Worm (Caenorhabditis elegans) whole organism, L4 larva: Measurements from ENCODE around the gene wrt-7.
"Not testable (repeated sequence)": the region's sequence is repeated elsewhere in the genome, so short reads cannot be mapped to it uniquely, and the experiment has no call there.

Experiments
- dmd-6 ChIP-seq: fragments of 200-800 bp; sonication (Bioruptor generic); IDR thresholded peaks from 2 replicates; pipeline ENCODE4 v1.3.6; 2022; ENCODE audit warnings: missing genetic modification reagents, missing genetic modification characterization, missing compliant biosample characterization
- dpl-1 ChIP-seq: fragments of 150-350 bp; optimal IDR thresholded peaks from 2 replicates; lab custom pipeline; 2014; ENCODE audit warnings: missing biosample characterization, missing genetic modification reagents, missing genetic modification characterization
- jun-1 ChIP-seq: fragments of 150-350 bp; optimal IDR thresholded peaks from 2 replicates; lab custom pipeline; 2014; ENCODE audit warnings: missing biosample characterization, missing genetic modification reagents, missing genetic modification characterization
- nhr-77 ChIP-seq: fragments of 150-350 bp; optimal IDR thresholded peaks from 2 replicates; lab custom pipeline; 2014; ENCODE audit warnings: missing biosample characterization, missing genetic modification characterization
- pqm-1 ChIP-seq: sonication (generic microtip); optimal IDR thresholded peaks from 2 replicates; lab custom pipeline; 2017; ENCODE audit warnings: missing biosample characterization, missing genetic modification characterization
- unc-39 ChIP-seq: sonication (generic microtip); optimal IDR thresholded peaks from 2 replicates; lab custom pipeline; 2017; ENCODE audit warnings: missing biosample characterization, missing genetic modification characterization

ce11 chrV:15320756-15321332 is 16.5 kb downstream of the wrt-7 start:
- not testable (repeated sequence) for TF ChIP-seq jun-1 (tag; lab: Kevin White, UChicago); dpl-1 (GFP tag; lab: Kevin White, UChicago); nhr-77 (tag; lab: Kevin White, UChicago); unc-39 (tag; lab: Kevin White, UChicago); pqm-1 (tag; lab: Kevin White, UChicago); dmd-6
